Fruit fly (Drosophila melanogaster): ENCODE data around the gene fws.

- no peak for TF ChIP-seq usp (GFP tag; optimal IDR thresholded peaks at IDR 0.05)
- TF ChIP-seq psq (optimal IDR thresholded peaks at IDR 0.05) = no peak
- no peak for TF ChIP-seq pan (optimal IDR thresholded peaks at IDR 0.05)
- no peak for TF ChIP-seq EcR (GFP tag; optimal IDR thresholded peaks at IDR 0.05)
- no peak for TF ChIP-seq CG8478 (optimal IDR thresholded peaks at IDR 0.05)
- no peak for TF ChIP-seq Dll (optimal IDR thresholded peaks at IDR 0.05)
These were observed 10.2 kb downstream of the fws start for dm6 chr2L:17470630-17471029.

Data from whole organism.